Fruit fly (Drosophila melanogaster): ENCODE results near the gene CG6276.

Gene CG6276

dm6 chr3R:15361490-15361889 is 41.6 kb upstream of the CG6276 start, which contains the start of the genes Cog2 and Trax (continued):
- TF ChIP-seq so (GFP tag; IDR thresholded peaks at IDR 0.05) (no peak), CG10543 (GFP tag; optimal IDR thresholded peaks at IDR 0.05) (no peak), CG4617 (GFP tag; optimal IDR thresholded peaks at IDR 0.05; ENCODE audit: borderline replicate concordance) (peak; percentile 49), YL-1 (GFP tag; optimal IDR thresholded peaks at IDR 0.05) (peak; percentile 41), lilli (GFP tag; optimal IDR thresholded peaks at IDR 0.05) (no peak), Side (GFP tag; optimal IDR thresholded peaks at IDR 0.05) (no peak), E2f2 (GFP tag; IDR thresholded peaks at IDR 0.05) (peak; percentile 33; the same call in 1 of the 2 replicates), CG1603 (tag; optimal IDR thresholded peaks at IDR 0.05) (peak; percentile 7), hb (GFP tag; IDR thresholded peaks at IDR 0.05; ENCODE audit: partially characterized antibody) (peak; percentile 75), schlank (tag; optimal IDR thresholded peaks at IDR 0.05) (no peak), gsb (GFP tag; IDR thresholded peaks at IDR 0.05) (no peak), CG10979 (tag; optimal IDR thresholded peaks at IDR 0.05) (no peak), CG9817 (tag; optimal IDR thresholded peaks at IDR 0.05) (no peak), Sin3A (optimal IDR thresholded peaks at IDR 0.05) (peak; percentile 41), BEAF-32 (GFP tag; optimal IDR thresholded peaks at IDR 0.05) (peak; percentile 73), stwl (tag; optimal IDR thresholded peaks at IDR 0.05) (peak; percentile 39)

dm6 chr3R:15356645-15357431 is 37.0 kb upstream of the CG6276 start, which contains the start of the genes Atg4b and Hibch:
TSS of gene Atg4b (minus strand) at chr3R:15356924.
TSS of gene Hibch (plus strand) at chr3R:15357229.
- TF ChIP-seq Elba2 (GFP tag; optimal IDR thresholded peaks at IDR 0.05), result peak; percentile 84
- TF ChIP-seq hbn (GFP tag; IDR thresholded peaks at IDR 0.05; ENCODE audit: partially characterized antibody), result no peak
- TF ChIP-seq Neu2 (GFP tag; optimal IDR thresholded peaks at IDR 0.05; ENCODE audit: borderline replicate concordance), result no peak
- TF ChIP-seq CG7372 (GFP tag; IDR thresholded peaks at IDR 0.05), result peak; percentile 84
- peak; percentile 70 for TF ChIP-seq Med (GFP tag)
- TF ChIP-seq CG2202 (tag; optimal IDR thresholded peaks at IDR 0.05), result peak; percentile 48
- TF ChIP-seq NK7.1 (GFP tag; optimal IDR thresholded peaks at IDR 0.05), result no peak
- TF ChIP-seq CG1024 (GFP tag; IDR thresholded peaks at IDR 0.05), result no peak
- TF ChIP-seq Dad (GFP tag; optimal IDR thresholded peaks at IDR 0.05), result no peak
- TF ChIP-seq btn (GFP tag; optimal IDR thresholded peaks at IDR 0.05), result no peak
- TF ChIP-seq bowl (GFP tag; IDR thresholded peaks at IDR 0.05), result no peak
- no peak for TF ChIP-seq CG16813 (GFP tag; IDR thresholded peaks at IDR 0.05; ENCODE audit: partially characterized antibody)
- TF ChIP-seq Lim3 (GFP tag; IDR thresholded peaks at IDR 0.05), result 0 out of 2 replicates have a peak, but pooled peaks have one; percentile 25
- peak; percentile 90 for TF ChIP-seq Fer1 (GFP tag; optimal IDR thresholded peaks at IDR 0.05)
- TF ChIP-seq oc (tag; optimal IDR thresholded peaks at IDR 0.05), result no peak
- TF ChIP-seq CG10321 (GFP tag; IDR thresholded peaks at IDR 0.05), result no peak
- TF ChIP-seq Xrp1 (GFP tag; IDR thresholded peaks at IDR 0.05), result peak; percentile 86
- peak; percentile 24 to 78 for TF ChIP-seq Hr51 (GFP tag; optimal IDR thresholded peaks at IDR 0.05)
- TF ChIP-seq grn (GFP tag; optimal IDR thresholded peaks at IDR 0.05), result no peak
- peak; percentile 87 for TF ChIP-seq CG18262 (tag; optimal IDR thresholded peaks at IDR 0.05)
- TF ChIP-seq CG2116 (GFP tag; optimal IDR thresholded peaks at IDR 0.05), result peak; percentile 69
- TF ChIP-seq CG32772 (GFP tag; IDR thresholded peaks at IDR 0.05), result peak; percentile 62
- no peak for TF ChIP-seq Abd-B (GFP tag; optimal IDR thresholded peaks at IDR 0.05)
- TF ChIP-seq CG15601 (tag; optimal IDR thresholded peaks at IDR 0.05), result peak; percentile 79
- TF ChIP-seq pzg (GFP tag; optimal IDR thresholded peaks at IDR 0.05), result peak; percentile 47
- TF ChIP-seq Atf6 (GFP tag; IDR thresholded peaks at IDR 0.05), result peak; percentile 83; the same call in 1 of the 2 replicates
- peak; percentile 57 for TF ChIP-seq CG3995 (GFP tag; optimal IDR thresholded peaks at IDR 0.05)
- TF ChIP-seq BEAF-32 (GFP tag; optimal IDR thresholded peaks at IDR 0.05), result peak; percentile 41
- no peak for TF ChIP-seq fru (optimal IDR thresholded peaks at IDR 0.05)
- TF ChIP-seq dati (GFP tag; IDR thresholded peaks at IDR 0.05), result no peak; the same call in 1 of the 2 replicates
- TF ChIP-seq jing (GFP tag; optimal IDR thresholded peaks at IDR 0.05), result no peak
- peak; percentile 78; the same call in 2 of the 3 replicates for TF ChIP-seq ken (GFP tag; IDR thresholded peaks at IDR 0.05)
- TF ChIP-seq sim (GFP tag; IDR thresholded peaks at IDR 0.05), result no peak
- TF ChIP-seq abd-A (tag; optimal IDR thresholded peaks at IDR 0.05), result no peak

Data from whole organism, embryonic.